Fruit fly (Drosophila melanogaster): Measurements from ENCODE around the gene CG32453.
A peak's percentile ranks its signal among the peaks of the same experiment; 100 is the strongest.

CG32453 gene

dm6 chr3L:22669275-22670006 is 27.6 kb upstream of the CG32453 start, which contains the start of gene Jhbp6:
Jhbp6 (plus strand) TSS chr3L:22669956.
- TF ChIP-seq Jra (GFP tag; optimal IDR thresholded peaks at IDR 0.05) (no peak), rgr (GFP tag; optimal IDR thresholded peaks at IDR 0.05) (peak; percentile 12), Rel (GFP tag; optimal IDR thresholded peaks at IDR 0.05) (no peak), Rel (tag; optimal IDR thresholded peaks at IDR 0.05) (peak; percentile 13)

dm6 chr3L:22670174-22670573 is 26.9 kb upstream of the CG32453 start:
- TF ChIP-seq jim (GFP tag; optimal IDR thresholded peaks at IDR 0.05) (no peak), tai (GFP tag; optimal IDR thresholded peaks at IDR 0.05) (no peak), Hnf4 (GFP tag; optimal IDR thresholded peaks at IDR 0.05) (no peak), sv (GFP tag; optimal IDR thresholded peaks at IDR 0.05) (no peak), woc (GFP tag; optimal IDR thresholded peaks at IDR 0.05) (no peak), HLH106 (tag; optimal IDR thresholded peaks at IDR 0.05) (no peak), N (GFP tag; optimal IDR thresholded peaks at IDR 0.05) (no peak), dl (GFP tag; optimal IDR thresholded peaks at IDR 0.05; ENCODE audit: insufficient read depth in 1 of 2, partially characterized antibody in 2 of 2) (no peak), Hr83 (GFP tag; optimal IDR thresholded peaks at IDR 0.05; ENCODE audit: poor library complexity, severe bottlenecking) (no peak), fru (GFP tag; optimal IDR thresholded peaks at IDR 0.05) (no peak), dmrt93B (GFP tag; optimal IDR thresholded peaks at IDR 0.05) (no peak), h (GFP tag; optimal IDR thresholded peaks at IDR 0.05) (no peak), CG9705 (GFP tag; optimal IDR thresholded peaks at IDR 0.05) (no peak), br (GFP tag; optimal IDR thresholded peaks at IDR 0.05) (no peak), ey (GFP tag; optimal IDR thresholded peaks at IDR 0.05) (no peak), Myc (optimal IDR thresholded peaks at IDR 0.05) (no peak)

- TF ChIP-seq tai (GFP tag; optimal IDR thresholded peaks at IDR 0.05) (no peak), pan (optimal IDR thresholded peaks at IDR 0.05) (no peak), sage (GFP tag; optimal IDR thresholded peaks at IDR 0.05) (no peak), N (GFP tag; optimal IDR thresholded peaks at IDR 0.05) (no peak), Abd-B (GFP tag; optimal IDR thresholded peaks at IDR 0.05) (no peak), foxo (GFP tag; optimal IDR thresholded peaks at IDR 0.05) (no peak), br (GFP tag; optimal IDR thresholded peaks at IDR 0.05) (no peak), usp (GFP tag; optimal IDR thresholded peaks at IDR 0.05) (no peak), Mio (GFP tag; optimal IDR thresholded peaks at IDR 0.05) (no peak), CG9705 (GFP tag; optimal IDR thresholded peaks at IDR 0.05) (no peak), Rel (GFP tag; optimal IDR thresholded peaks at IDR 0.05) (no peak), Rel (tag; optimal IDR thresholded peaks at IDR 0.05) (no peak), woc (GFP tag; optimal IDR thresholded peaks at IDR 0.05) (no peak), lola (GFP tag; optimal IDR thresholded peaks at IDR 0.05) (no peak), Hr78 (GFP tag; optimal IDR thresholded peaks at IDR 0.05) (no peak), OdsH (GFP tag; optimal IDR thresholded peaks at IDR 0.05) (no peak), fru (GFP tag; optimal IDR thresholded peaks at IDR 0.05) (no peak), Vsx2 (GFP tag; optimal IDR thresholded peaks at IDR 0.05; ENCODE audit: partially characterized antibody) (no peak)
Observed at dm6 chr3L:22671699-22672276, 25.2 kb upstream of the CG32453 start.

dm6 chr3L:22680932-22681331 is 16.1 kb upstream of the CG32453 start:
- TF ChIP-seq woc (GFP tag; optimal IDR thresholded peaks at IDR 0.05) (no peak), psq (GFP tag; optimal IDR thresholded peaks at IDR 0.05) (no peak), Dfd (GFP tag; optimal IDR thresholded peaks at IDR 0.05) (no peak), brk (GFP tag; optimal IDR thresholded peaks at IDR 0.05) (no peak), tai (GFP tag; optimal IDR thresholded peaks at IDR 0.05) (no peak), GATAd (GFP tag; optimal IDR thresholded peaks at IDR 0.05) (no peak)
